Worm (Caenorhabditis elegans): ENCODE data around the gene F36G9.3.

ce11 chrV:15957098-15957497 is at the start of gene F36G9.3:
- no peak for TF ChIP-seq aly-1 (tag; optimal IDR thresholded peaks at IDR 0.05)
- no peak for TF ChIP-seq ama-1 (optimal IDR thresholded peaks at IDR 0.05)
- TF ChIP-seq hmbx-1 (tag; optimal IDR thresholded peaks at IDR 0.05) = no peak
